Fruit fly (Drosophila melanogaster) whole organism, wandering third instar larva: Measurements from ENCODE around the gene ds.

Source experiments
- Abd-B ChIP-seq: fragments of >200 bp; optimal IDR thresholded peaks from 2 replicates; lab custom pipeline; 2017; ENCODE audit warnings: missing biosample characterization, missing genetic modification characterization
- CG32264 ChIP-seq: fragments of 200-800 bp; sonication (Bioruptor generic); optimal IDR thresholded peaks from 2 replicates; lab custom pipeline; 2016; ENCODE audit warnings: missing biosample characterization, missing genetic modification characterization
- Dfd ChIP-seq: fragments of >200 bp; optimal IDR thresholded peaks from 2 replicates; lab custom pipeline; 2017; ENCODE audit warnings: missing biosample characterization, missing genetic modification characterization
- Dif ChIP-seq: fragments of 200-275, 200-300 bp; sonication (Bioruptor generic); optimal IDR thresholded peaks from 2 replicates; lab custom pipeline; 2018; ENCODE audit warnings: missing biosample characterization, missing genetic modification characterization; ENCODE audit not compliant: partially characterized antibody
- HLH106 ChIP-seq: fragments of 200-800 bp; optimal IDR thresholded peaks from 3 replicates; lab custom pipeline; 2019; ENCODE audit warnings: missing biosample characterization, mild to moderate bottlenecking, missing genetic modification characterization, moderate library complexity
- Hnf4 ChIP-seq: fragments of 200-800 bp; sonication (Bioruptor generic); optimal IDR thresholded peaks from 2 replicates; lab custom pipeline; 2016; ENCODE audit warnings: missing biosample characterization, mild to moderate bottlenecking, missing genetic modification characterization
- Hr78 ChIP-seq: fragments of >200 bp; optimal IDR thresholded peaks from 2 replicates; lab custom pipeline; 2017; ENCODE audit warnings: missing biosample characterization, missing genetic modification characterization
- Hr83 ChIP-seq: fragments of 200-300 bp; sonication (Bioruptor generic); optimal IDR thresholded peaks from 2 replicates; lab custom pipeline; 2016; ENCODE audit warnings: missing biosample characterization, mild to moderate bottlenecking, missing genetic modification characterization, moderate library complexity; ENCODE audit not compliant: poor library complexity, severe bottlenecking
- Jra ChIP-seq: sonication (Bioruptor generic); optimal IDR thresholded peaks from 2 replicates; lab custom pipeline; 2016; ENCODE audit warnings: missing biosample characterization, missing genetic modification characterization
- Mio ChIP-seq: sonication (Bioruptor generic); optimal IDR thresholded peaks from 2 replicates; lab custom pipeline; 2016; ENCODE audit warnings: missing biosample characterization, missing genetic modification characterization
- N ChIP-seq: fragments of >200 bp; optimal IDR thresholded peaks from 2 replicates; lab custom pipeline; 2018; ENCODE audit warnings: missing biosample characterization, missing external identifiers, missing genetic modification characterization
- Sp1 ChIP-seq: fragments of 200-800 bp; sonication (Bioruptor generic); optimal IDR thresholded peaks from 3 replicates; lab custom pipeline; 2019; ENCODE audit warnings: missing biosample characterization, mild to moderate bottlenecking, missing genetic modification characterization, moderate library complexity
- br ChIP-seq: fragments of 200-800 bp; sonication (Bioruptor generic); optimal IDR thresholded peaks from 2 replicates; lab custom pipeline; 2016; ENCODE audit warnings: missing biosample characterization, missing genetic modification characterization
- dl ChIP-seq, 2 experiments: fragments of 175-275, 200-275 bp in 1 of 2; fragments of 200-275 bp in 1 of 2; sonication (Bioruptor generic); optimal IDR thresholded peaks; lab custom pipeline; 2018; ENCODE audit warnings: mild to moderate bottlenecking in 2 of 2, missing biosample characterization in 2 of 2, missing genetic modification characterization in 2 of 2, moderate library complexity in 2 of 2; ENCODE audit not compliant: partially characterized antibody in 2 of 2, insufficient read depth in 1 of 2
- dmrt93B ChIP-seq: fragments of 200-800 bp; sonication (Bioruptor generic); optimal IDR thresholded peaks from 2 replicates; lab custom pipeline; 2018; ENCODE audit warnings: missing biosample characterization, mild to moderate bottlenecking, missing genetic modification characterization
- dsf ChIP-seq: sonication (Bioruptor generic); optimal IDR thresholded peaks from 2 replicates; lab custom pipeline; 2016; ENCODE audit warnings: missing biosample characterization, missing genetic modification characterization, borderline replicate concordance
- foxo ChIP-seq, 2 experiments: fragments of 200-800 bp; sonication (Bioruptor generic); optimal IDR thresholded peaks; 2 replicates in 1 of 2; 3 replicates in 1 of 2; lab custom pipeline; 2016 to 2017; ENCODE audit warnings: missing biosample characterization in 2 of 2, missing genetic modification characterization in 2 of 2
- fru ChIP-seq: fragments of 200-800 bp; sonication (Bioruptor generic); optimal IDR thresholded peaks from 3 replicates; lab custom pipeline; 2016; ENCODE audit warnings: missing biosample characterization, mild to moderate bottlenecking, missing genetic modification characterization
- h ChIP-seq: fragments of 200-800 bp; sonication (Bioruptor generic); optimal IDR thresholded peaks from 3 replicates; lab custom pipeline; 2016; ENCODE audit warnings: missing biosample characterization, mild to moderate bottlenecking, missing genetic modification characterization
- jim ChIP-seq: fragments of 175-275, 200-325 bp; sonication (Bioruptor generic); optimal IDR thresholded peaks from 2 replicates; lab custom pipeline; 2016; ENCODE audit warnings: missing biosample characterization, mild to moderate bottlenecking, missing genetic modification characterization
- pan ChIP-seq: fragments of >200 bp; optimal IDR thresholded peaks from 2 replicates; lab custom pipeline; 2017
- psq ChIP-seq: fragments of 200-800 bp; sonication (Bioruptor generic); optimal IDR thresholded peaks from 3 replicates; lab custom pipeline; 2017; ENCODE audit warnings: missing biosample characterization, mild to moderate bottlenecking, missing genetic modification characterization, moderate library complexity
- rgr ChIP-seq: fragments of 200-800 bp; sonication (Bioruptor generic); optimal IDR thresholded peaks from 3 replicates; lab custom pipeline; 2016; ENCODE audit warnings: missing biosample characterization, mild to moderate bottlenecking, missing genetic modification characterization
- sage ChIP-seq: fragments of 200-800 bp; sonication (Bioruptor generic); optimal IDR thresholded peaks from 2 replicates; lab custom pipeline; 2016; ENCODE audit warnings: missing biosample characterization, mild to moderate bottlenecking, missing genetic modification characterization
- tai ChIP-seq: sonication (Bioruptor generic); optimal IDR thresholded peaks from 2 replicates; lab custom pipeline; 2016; ENCODE audit warnings: missing biosample characterization, missing genetic modification characterization
- woc ChIP-seq: sonication (Bioruptor generic); optimal IDR thresholded peaks from 2 replicates; lab custom pipeline; 2016; ENCODE audit warnings: missing biosample characterization, mild to moderate bottlenecking, missing genetic modification characterization

Gene ds

DNA sequence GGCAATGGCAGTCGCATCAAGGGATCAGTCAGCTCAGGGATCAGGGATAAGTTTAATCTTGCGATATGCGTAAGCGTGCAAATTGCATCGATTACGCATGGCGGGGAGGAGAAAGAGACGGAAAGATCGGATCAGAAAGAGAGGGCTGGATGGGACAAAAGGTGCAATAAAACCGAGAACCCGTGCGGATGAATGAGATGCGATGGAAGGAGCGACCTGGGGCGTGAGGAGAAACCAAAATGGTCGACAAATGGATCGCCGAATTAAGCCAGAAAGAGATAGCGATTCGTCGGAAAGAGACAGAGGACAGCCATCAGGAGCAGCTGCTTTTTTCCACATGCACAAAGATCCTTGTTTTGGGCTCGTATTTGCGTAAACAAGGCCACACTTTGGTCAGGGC is 117.0 kb downstream of the ds start:
- TF ChIP-seq jim (GFP tag; lab: Kevin White, UChicago) (peak; percentile 12), foxo (GFP tag; optimal IDR thresholded peaks at IDR 0.05; lab: Kevin White, UChicago) (no peak)

DNA sequence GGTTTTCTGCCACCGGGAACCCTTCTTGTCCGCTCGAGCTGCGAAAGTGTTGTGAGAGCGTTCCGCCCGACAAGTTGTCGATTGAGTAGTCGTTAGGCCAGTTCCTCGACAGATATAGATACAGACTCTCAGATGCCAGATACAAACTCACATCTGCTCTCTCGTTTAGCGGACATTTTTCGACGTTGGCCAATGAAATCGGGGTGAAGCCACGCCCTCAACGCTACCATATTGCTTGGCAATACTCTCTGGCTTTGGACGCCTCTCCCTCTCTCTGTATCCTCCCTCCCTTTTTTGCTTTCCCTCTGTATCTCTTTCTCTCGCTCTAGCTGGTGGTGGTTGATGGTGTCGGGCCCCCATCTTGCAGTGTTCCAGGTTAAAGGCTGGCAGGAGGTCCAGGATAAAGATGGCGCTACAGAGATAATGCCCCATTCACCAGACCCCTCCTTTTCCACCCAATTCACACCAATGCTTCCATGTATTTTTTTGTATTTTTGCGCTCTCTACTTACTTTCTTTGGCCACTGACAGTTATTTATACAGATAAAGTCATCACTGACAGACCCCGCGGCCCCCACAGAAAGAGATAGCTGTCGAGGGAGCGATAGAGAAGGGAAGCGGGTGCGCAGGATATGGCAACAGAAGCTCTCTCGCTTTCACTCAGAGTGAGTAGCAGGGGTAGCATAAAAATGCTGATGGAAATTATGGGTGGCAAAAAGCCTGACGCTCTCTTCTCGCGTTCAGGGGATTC is 120.0 kb downstream of the ds start, which contains the start of gene Gsc:
Gsc (minus strand) TSS at position 51 of the 750 bp plus-strand sequence.
- TF ChIP-seq dmrt93B (GFP tag; lab: Kevin White, UChicago) (no peak), Dif (GFP tag; lab: Kevin White, UChicago) (peak; percentile 87), dl (GFP tag; optimal IDR thresholded peaks at IDR 0.05; lab: Kevin White, UChicago; ENCODE audit: insufficient read depth in 1 of 2, partially characterized antibody in 2 of 2) (peak; percentile 66 to 85), Hr83 (GFP tag; lab: Kevin White, UChicago) (no peak), psq (GFP tag; lab: Kevin White, UChicago) (no peak)

DNA sequence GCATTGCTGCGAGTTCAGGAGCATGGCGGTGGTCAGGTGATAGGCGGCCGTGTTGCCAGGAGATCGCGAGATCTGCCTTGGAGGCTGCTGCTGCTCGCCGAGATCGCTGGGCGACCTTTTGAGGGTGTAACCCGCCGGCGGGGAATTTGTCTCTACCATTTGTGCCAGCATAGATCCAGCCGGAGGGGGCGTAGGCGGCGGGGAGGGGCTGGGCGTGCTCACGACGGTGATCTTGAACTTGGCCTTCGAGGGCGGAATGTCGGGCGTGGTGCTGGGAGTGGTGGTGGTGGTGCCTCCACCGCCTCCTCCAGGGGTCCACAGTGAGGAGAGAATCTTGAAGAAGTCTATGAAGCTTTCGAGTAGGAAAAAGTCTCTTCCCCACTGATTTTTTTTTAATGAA is 120.7 kb downstream of the ds start:
- TF ChIP-seq dsf, result no peak
- no peak for TF ChIP-seq Hr78 (GFP tag; lab: Kevin White, UChicago)
- no peak for TF ChIP-seq CG32264 (GFP tag; lab: Kevin White, UChicago)
- no peak for TF ChIP-seq fru
- TF ChIP-seq Dfd (GFP tag; lab: Kevin White, UChicago), result peak; percentile 91

DNA sequence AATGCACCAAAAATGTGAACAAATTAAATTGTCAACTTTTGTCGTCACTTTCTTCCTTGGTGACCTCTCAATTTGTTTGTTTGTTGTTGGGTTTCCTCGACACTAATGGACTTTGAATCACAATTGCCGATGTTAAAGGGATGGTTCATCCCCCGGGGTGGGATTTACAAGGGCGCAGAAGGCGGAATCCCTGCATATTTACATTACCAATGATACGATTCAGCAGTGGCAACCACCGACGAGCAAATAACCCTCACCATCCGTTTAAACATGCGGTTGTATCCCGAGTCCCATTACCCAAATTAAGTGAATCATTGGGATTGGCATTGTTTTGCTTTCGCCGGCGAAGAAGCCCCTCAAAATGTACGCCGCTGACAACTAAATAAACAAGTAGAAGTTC is 123.3 kb downstream of the ds start:
- TF ChIP-seq dl (GFP tag; optimal IDR thresholded peaks at IDR 0.05; lab: Kevin White, UChicago; ENCODE audit: insufficient read depth in 1 of 2, partially characterized antibody in 2 of 2) (no peak), Mio (GFP tag; lab: Kevin White, UChicago) (no peak), Hnf4 (GFP tag; lab: Kevin White, UChicago) (no peak), rgr (GFP tag; lab: Kevin White, UChicago) (no peak), br (GFP tag; lab: Kevin White, UChicago) (no peak), HLH106 (no peak), jim (GFP tag; lab: Kevin White, UChicago) (no peak), pan (no peak), Jra (GFP tag; lab: Kevin White, UChicago) (no peak), sage (GFP tag; lab: Kevin White, UChicago) (no peak), woc (no peak), Abd-B (GFP tag; lab: Kevin White, UChicago) (no peak), h (GFP tag; lab: Kevin White, UChicago) (no peak), Sp1 (GFP tag; lab: Kevin White, UChicago) (no peak), fru (no peak), N (GFP tag; lab: Kevin White, UChicago) (no peak), tai (GFP tag; lab: Kevin White, UChicago) (no peak)
